Worm (Caenorhabditis elegans) whole organism, L1 larva: Measurements from ENCODE around the gene M04B2.4.
A peak's percentile ranks its signal among the peaks of the same experiment; 100 is the strongest.

ENCODE experiments used
- C04F5.9 ChIP-seq: sonication (generic microtip); optimal IDR thresholded peaks from 2 replicates; lab custom pipeline; 2016; ENCODE audit warnings: missing genetic modification characterization, missing compliant biosample characterization
- F16B12.6 ChIP-seq: fragments of 150-350 bp; optimal IDR thresholded peaks from 2 replicates; lab custom pipeline; 2014; ENCODE audit warnings: missing biosample characterization, missing genetic modification characterization
- Y116A8C.19 ChIP-seq: sonication (generic microtip); optimal IDR thresholded peaks from 2 replicates; lab custom pipeline; 2016; ENCODE audit warnings: missing compliant biosample characterization, missing genetic modification characterization, borderline replicate concordance
- aha-1 ChIP-seq: fragments of 150-350 bp; optimal IDR thresholded peaks from 2 replicates; lab custom pipeline; 2014; ENCODE audit warnings: missing biosample characterization, missing genetic modification characterization
- ceh-8 ChIP-seq: fragments of 200-800 bp; sonication (Bioruptor generic); optimal IDR thresholded peaks from 2 replicates; lab custom pipeline; 2018; ENCODE audit warnings: mild to moderate bottlenecking, missing genetic modification characterization, moderate library complexity, missing compliant biosample characterization
- ceh-88 ChIP-seq: fragments of 200-800 bp; sonication (Bioruptor generic); IDR thresholded peaks from 2 replicates; pipeline ENCODE4 v1.3.6; 2022; ENCODE audit warnings: missing genetic modification characterization, missing compliant biosample characterization
- ceh-90 ChIP-seq: sonication (generic microtip); optimal IDR thresholded peaks from 2 replicates; lab custom pipeline; 2016; ENCODE audit warnings: missing genetic modification characterization, missing compliant biosample characterization
- ces-1 ChIP-seq: fragments of 150-350 bp; optimal IDR thresholded peaks from 2 replicates; lab custom pipeline; 2014; ENCODE audit warnings: missing biosample characterization, missing genetic modification reagents, missing genetic modification characterization
- efl-1 ChIP-seq, 4 experiments: fragments of 150-350 bp; optimal IDR thresholded peaks in 3 of 4; peaks in 1 of 4; 1 replicate in 1 of 4; 2 replicates in 3 of 4; lab custom pipeline; 2014; ENCODE audit warnings: missing biosample characterization in 2 of 4, missing genetic modification characterization in 2 of 4, missing genetic modification reagents in 2 of 4
- egl-13 ChIP-seq: sonication (generic microtip); optimal IDR thresholded peaks from 2 replicates; lab custom pipeline; 2016; ENCODE audit warnings: missing genotype, missing genetic modification reagents, missing genetic modification characterization, missing compliant biosample characterization
- egl-27 ChIP-seq, 2 experiments: fragments of 150-350 bp in 1 of 2; sonication (generic microtip); optimal IDR thresholded peaks; 3 replicates each; lab custom pipeline; 2017 to 2018; ENCODE audit warnings: missing biosample characterization in 2 of 2, missing genetic modification characterization in 2 of 2, missing genetic modification reagents in 2 of 2
- elt-2 ChIP-seq: sonication (generic microtip); optimal IDR thresholded peaks from 2 replicates; lab custom pipeline; 2016; ENCODE audit warnings: missing genetic modification characterization, mild to moderate bottlenecking, inconsistent platforms, missing compliant biosample characterization, missing genetic modification reagents
- ets-5 ChIP-seq: fragments of 200-800 bp; sonication (Bioruptor generic); IDR thresholded peaks from 2 replicates; pipeline ENCODE4 v1.3.6; 2022; ENCODE audit warnings: missing genetic modification characterization, missing compliant biosample characterization
- fkh-4 ChIP-seq: sonication (generic microtip); optimal IDR thresholded peaks from 2 replicates; lab custom pipeline; 2016; ENCODE audit warnings: missing compliant biosample characterization, missing genetic modification characterization, borderline replicate concordance
- grh-1 ChIP-seq: fragments of 200-800 bp; sonication (Bioruptor generic); IDR thresholded peaks from 2 replicates; pipeline ENCODE4 v1.3.6; 2022; ENCODE audit warnings: missing genetic modification reagents, missing genetic modification characterization, missing compliant biosample characterization
- hlh-17 ChIP-seq: fragments of 200-800 bp; sonication (Bioruptor generic); optimal IDR thresholded peaks from 2 replicates; lab custom pipeline; 2018; ENCODE audit warnings: missing genetic modification characterization, mild to moderate bottlenecking, missing compliant biosample characterization, moderate library complexity, borderline replicate concordance
- hlh-4 ChIP-seq: sonication (generic microtip); optimal IDR thresholded peaks from 2 replicates; lab custom pipeline; 2016; ENCODE audit warnings: mild to moderate bottlenecking, missing genetic modification characterization, missing compliant biosample characterization
- hpl-2 ChIP-seq: fragments of 150-350 bp; optimal IDR thresholded peaks from 2 replicates; lab custom pipeline; 2014; ENCODE audit warnings: missing biosample characterization, missing genetic modification reagents, missing genetic modification characterization
- irx-1 ChIP-seq: sonication (generic microtip); optimal IDR thresholded peaks from 2 replicates; lab custom pipeline; 2016; ENCODE audit warnings: missing genetic modification characterization, missing compliant biosample characterization
- lin-14 ChIP-seq: fragments of 200-800 bp; sonication (Bioruptor generic); optimal IDR thresholded peaks from 2 replicates; lab custom pipeline; 2018; ENCODE audit warnings: mild to moderate bottlenecking, missing genetic modification characterization, moderate library complexity, missing compliant biosample characterization
- lin-15B ChIP-seq: fragments of 150-350 bp; sonication (generic microtip); optimal IDR thresholded peaks from 3 replicates; lab custom pipeline; 2014; ENCODE audit warnings: missing biosample characterization, missing genetic modification characterization
- lir-3 ChIP-seq: sonication (generic microtip); optimal IDR thresholded peaks from 2 replicates; lab custom pipeline; 2016; ENCODE audit warnings: mild to moderate bottlenecking, missing genetic modification characterization, moderate library complexity, missing compliant biosample characterization; ENCODE audit not compliant: poor library complexity
- lsy-2 ChIP-seq, 2 experiments: fragments of 150-350 bp; optimal IDR thresholded peaks; 2 replicates each; lab custom pipeline; 2014; ENCODE audit warnings: missing biosample characterization in 2 of 2, missing genetic modification characterization in 2 of 2
- mab-9 ChIP-seq: fragments of 200-800 bp; sonication (Bioruptor generic); IDR thresholded peaks from 2 replicates; pipeline ENCODE4 v1.3.6; 2022; ENCODE audit warnings: missing genetic modification reagents, missing genetic modification characterization, missing compliant biosample characterization
- mdl-1 ChIP-seq, 2 experiments: fragments of 150-350 bp; optimal IDR thresholded peaks; 2 replicates each; lab custom pipeline; 2014 to 2017; ENCODE audit warnings: missing biosample characterization in 2 of 2, missing genetic modification characterization in 2 of 2, inconsistent platforms in 1 of 2
- mep-1 ChIP-seq: fragments of 150-350 bp; optimal IDR thresholded peaks from 2 replicates; lab custom pipeline; 2014; ENCODE audit warnings: missing biosample characterization, missing genetic modification characterization
- nhr-19 ChIP-seq: fragments of 200-800 bp; sonication (Bioruptor generic); conservative IDR thresholded peaks from 2 replicates; pipeline ENCODE4 v1.3.6; 2022; ENCODE audit warnings: missing genetic modification characterization, missing compliant biosample characterization
- nhr-20 ChIP-seq: sonication (generic microtip); optimal IDR thresholded peaks from 2 replicates; lab custom pipeline; 2016; ENCODE audit warnings: mild to moderate bottlenecking, missing genetic modification characterization, missing compliant biosample characterization
- nhr-237 ChIP-seq: fragments of 150-350 bp; optimal IDR thresholded peaks from 2 replicates; lab custom pipeline; 2014; ENCODE audit warnings: missing biosample characterization, missing genetic modification characterization
- nhr-71 ChIP-seq: sonication (generic microtip); optimal IDR thresholded peaks from 2 replicates; lab custom pipeline; 2016; ENCODE audit warnings: mild to moderate bottlenecking, missing genetic modification characterization, moderate library complexity, missing compliant biosample characterization
- nhr-77 ChIP-seq: fragments of 150-350 bp; optimal IDR thresholded peaks from 2 replicates; lab custom pipeline; 2014; ENCODE audit warnings: missing biosample characterization, missing genetic modification characterization
- nhr-85 ChIP-seq: sonication (generic microtip); peaks from one replicate; lab custom pipeline; 2016; ENCODE audit warnings: missing genetic modification characterization, inconsistent platforms, missing compliant biosample characterization
- nhr-90 ChIP-seq: sonication (generic microtip); optimal IDR thresholded peaks from 2 replicates; lab custom pipeline; 2016; ENCODE audit warnings: mild to moderate bottlenecking, missing genetic modification characterization, missing compliant biosample characterization; ENCODE audit not compliant: poor library complexity
- pag-3 ChIP-seq: sonication (generic microtip); optimal IDR thresholded peaks from 2 replicates; lab custom pipeline; 2017; ENCODE audit warnings: missing genetic modification characterization, mild to moderate bottlenecking, missing compliant biosample characterization, antibody characterized with exemption, borderline replicate concordance; ENCODE audit not compliant: insufficient read depth
- pqm-1 ChIP-seq: sonication (generic microtip); optimal IDR thresholded peaks from 3 replicates; lab custom pipeline; 2017; ENCODE audit warnings: missing biosample characterization, missing genetic modification characterization
- rnt-1 ChIP-seq: sonication (generic microtip); optimal IDR thresholded peaks from 2 replicates; lab custom pipeline; 2016; ENCODE audit warnings: mild to moderate bottlenecking, missing genetic modification characterization, moderate library complexity, missing compliant biosample characterization
- skn-1 ChIP-seq: fragments of 150-350 bp; optimal IDR thresholded peaks from 2 replicates; lab custom pipeline; 2014; ENCODE audit warnings: missing biosample characterization, missing genetic modification characterization
- sox-4 ChIP-seq: sonication (generic microtip); optimal IDR thresholded peaks from 2 replicates; lab custom pipeline; 2016; ENCODE audit warnings: missing genetic modification characterization, missing compliant biosample characterization
- sptf-1 ChIP-seq: fragments of 150-350 bp; optimal IDR thresholded peaks from 2 replicates; lab custom pipeline; 2014; ENCODE audit warnings: missing biosample characterization, missing genetic modification characterization
- sup-37 ChIP-seq: fragments of 200-800 bp; sonication (Bioruptor generic); optimal IDR thresholded peaks from 2 replicates; lab custom pipeline; 2018; ENCODE audit warnings: mild to moderate bottlenecking, missing genetic modification characterization, missing compliant biosample characterization
- tlp-1 ChIP-seq: fragments of 150-350 bp; optimal IDR thresholded peaks from 2 replicates; lab custom pipeline; 2014; ENCODE audit warnings: missing biosample characterization, missing genetic modification characterization
- unc-30 ChIP-seq: sonication (generic microtip); optimal IDR thresholded peaks from 2 replicates; lab custom pipeline; 2017; ENCODE audit warnings: missing biosample characterization, missing genetic modification characterization
- unc-62 ChIP-seq: fragments of 150-350 bp; optimal IDR thresholded peaks from 2 replicates; lab custom pipeline; 2014; ENCODE audit warnings: missing biosample characterization, missing genetic modification reagents, missing genetic modification characterization
- unc-86 ChIP-seq: sonication (generic microtip); optimal IDR thresholded peaks from 2 replicates; lab custom pipeline; 2016; ENCODE audit warnings: missing genetic modification characterization, missing compliant biosample characterization
- zag-1 ChIP-seq: fragments of 150-350 bp; optimal IDR thresholded peaks from 2 replicates; lab custom pipeline; 2014; ENCODE audit warnings: missing biosample characterization, missing genetic modification characterization
- zip-4 ChIP-seq: fragments of 200-800 bp; sonication (Bioruptor generic); optimal IDR thresholded peaks from 2 replicates; lab custom pipeline; 2018; ENCODE audit warnings: mild to moderate bottlenecking, missing genetic modification characterization, moderate library complexity, missing compliant biosample characterization
- ztf-11 ChIP-seq, 2 experiments: sonication (generic microtip); optimal IDR thresholded peaks; 2 replicates each; lab custom pipeline; 2016 to 2017; ENCODE audit warnings: missing genetic modification characterization in 2 of 2, missing biosample characterization in 1 of 2, missing compliant biosample characterization in 1 of 2

Gene M04B2.4

DNA sequence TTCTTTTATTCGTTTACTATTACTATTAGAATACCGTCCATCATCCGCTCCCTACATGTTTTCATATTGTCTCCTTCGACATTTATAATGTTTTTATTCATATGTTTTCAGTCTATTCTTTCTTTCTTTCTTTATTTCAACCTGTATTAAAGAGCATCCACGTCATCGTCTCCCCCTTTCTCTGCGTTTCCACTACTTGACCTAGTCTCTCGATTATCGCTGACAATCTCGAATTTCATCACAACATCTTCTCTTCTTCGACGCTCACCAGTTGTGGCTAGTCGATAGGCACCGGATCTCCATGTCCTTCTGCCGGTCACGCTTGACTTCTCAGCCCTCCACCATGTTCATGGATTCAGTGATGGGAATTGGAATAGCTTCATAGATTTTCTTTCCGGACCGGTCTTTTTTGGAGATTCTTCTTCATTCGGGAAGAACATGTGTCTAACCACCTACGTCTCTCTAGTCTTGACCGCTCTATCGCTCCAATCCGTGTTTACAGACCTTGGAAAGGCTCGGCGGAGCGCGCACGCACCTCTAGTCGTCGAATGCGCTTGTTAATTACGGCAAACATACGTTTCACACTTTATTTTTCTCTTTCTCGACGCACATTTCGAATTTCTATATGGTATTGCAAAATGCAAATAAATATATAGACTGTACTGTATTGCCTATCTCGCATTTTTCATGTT lies 47.6 kb upstream of the M04B2.4 start:
- TF ChIP-seq nhr-85 (peak; percentile 16), efl-1 (optimal IDR thresholded peaks at IDR 0.05; lab: Kevin White, UChicago) (no peak), efl-1 (GFP tag; optimal IDR thresholded peaks at IDR 0.05 in 1 of 2; lab: Kevin White, UChicago) (peak in 1 of 2 experiments; percentile 85), aha-1 (tag; lab: Kevin White, UChicago) (no peak)

DNA sequence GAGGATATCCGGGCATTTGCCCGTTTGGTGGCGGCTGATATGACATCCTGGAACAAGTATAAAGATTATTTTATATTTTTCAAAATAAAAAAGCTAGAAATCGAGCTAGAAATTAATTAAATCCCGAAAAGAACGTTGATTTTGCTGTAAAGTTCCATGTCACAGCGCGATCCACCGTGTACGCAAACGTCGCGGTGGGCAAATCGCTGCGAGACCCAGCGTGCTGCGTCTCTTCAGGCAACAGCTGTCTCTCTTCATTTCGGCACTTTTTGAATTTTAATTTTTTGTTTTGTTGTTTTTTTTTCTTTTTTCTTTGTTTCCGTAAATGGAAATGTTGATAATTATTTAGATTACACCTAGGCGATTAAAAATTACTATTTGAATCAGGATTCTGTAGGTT lies 45.3 kb upstream of the M04B2.4 start, which contains the start of gene sec-24.1:
sec-24.1 (minus strand) TSS at position 49 of the 400 bp plus-strand sequence.
- peak; percentile 75 for TF ChIP-seq egl-13 (tag; lab: Kevin White, UChicago)
- TF ChIP-seq mdl-1 (tag; optimal IDR thresholded peaks at IDR 0.05; lab: Kevin White, UChicago), result peak in 1 of 2 experiments; percentile 83
- TF ChIP-seq unc-62, result no peak
- no peak for TF ChIP-seq tlp-1 (tag; lab: Kevin White, UChicago)
- peak; percentile 60 for TF ChIP-seq elt-2 (tag; lab: Kevin White, UChicago)
- peak; percentile 79 for TF ChIP-seq irx-1
- TF ChIP-seq ceh-8 (GFP tag; lab: Kevin White, UChicago), result peak; percentile 69
- TF ChIP-seq ztf-11 (tag; optimal IDR thresholded peaks at IDR 0.05; lab: Kevin White, UChicago), result peak in 1 of 2 experiments; percentile 65
- no peak for TF ChIP-seq pqm-1
- TF ChIP-seq nhr-20, result peak; percentile 93
- TF ChIP-seq sox-4 (tag; lab: Kevin White, UChicago), result peak; percentile 79
- TF ChIP-seq efl-1 (optimal IDR thresholded peaks at IDR 0.05; lab: Kevin White, UChicago), result peak; percentile 93 to 97
- TF ChIP-seq efl-1 (GFP tag; optimal IDR thresholded peaks at IDR 0.05 in 1 of 2; lab: Kevin White, UChicago), result peak; percentile 91 to 100
- TF ChIP-seq fkh-4 (tag; lab: Kevin White, UChicago), result peak; percentile 55
- TF ChIP-seq mep-1 (tag; lab: Kevin White, UChicago), result peak; percentile 87
- TF ChIP-seq skn-1 (tag; lab: Kevin White, UChicago), result peak; percentile 88
- TF ChIP-seq rnt-1 (tag; lab: Kevin White, UChicago), result peak; percentile 95
- TF ChIP-seq zag-1 (tag; lab: Kevin White, UChicago), result no peak
- TF ChIP-seq hlh-4 (tag; lab: Kevin White, UChicago), result no peak
- peak; percentile 31 for TF ChIP-seq hpl-2 (GFP tag; lab: Kevin White, UChicago)
- peak; percentile 85 for TF ChIP-seq sup-37 (GFP tag; lab: Kevin White, UChicago)
- TF ChIP-seq lin-14 (GFP tag; lab: Kevin White, UChicago), result peak; percentile 93
- TF ChIP-seq mab-9 (GFP tag; lab: Robert Waterston, UW), result peak; percentile 29; the same call in 1 of the 2 replicates
- peak; percentile 79 for TF ChIP-seq lir-3 (tag; lab: Kevin White, UChicago)
- TF ChIP-seq nhr-77 (tag; lab: Kevin White, UChicago), result peak; percentile 26
- TF ChIP-seq lsy-2 (tag; optimal IDR thresholded peaks at IDR 0.05; lab: Kevin White, UChicago), result peak; percentile 99
- TF ChIP-seq F16B12.6 (tag; lab: Kevin White, UChicago), result peak; percentile 60
- TF ChIP-seq lin-15B, result peak; percentile 69
- TF ChIP-seq nhr-71 (tag; lab: Kevin White, UChicago), result peak; percentile 96
- peak; percentile 79 for TF ChIP-seq zip-4
- TF ChIP-seq ces-1, result no peak
- TF ChIP-seq C04F5.9, result peak; percentile 99
- TF ChIP-seq aha-1 (tag; lab: Kevin White, UChicago), result peak; percentile 52
- TF ChIP-seq ceh-88, result peak; percentile 42; the same call in 1 of the 2 replicates
- TF ChIP-seq grh-1 (GFP tag; lab: Robert Waterston, UW), result peak; percentile 87
- TF ChIP-seq nhr-19 (GFP tag; lab: Robert Waterston, UW), result peak; percentile 93
- no peak for TF ChIP-seq hlh-17 (GFP tag; lab: Kevin White, UChicago)
- TF ChIP-seq nhr-90 (tag; lab: Kevin White, UChicago), result peak; percentile 92
- peak; percentile 95 for TF ChIP-seq nhr-85
- peak; percentile 40 for TF ChIP-seq nhr-237
- no peak for TF ChIP-seq egl-27 (tag; optimal IDR thresholded peaks at IDR 0.05; lab: Kevin White, UChicago)
- TF ChIP-seq Y116A8C.19 (tag; lab: Kevin White, UChicago), result no peak
- no peak for TF ChIP-seq pag-3
- TF ChIP-seq unc-30, result no peak
- TF ChIP-seq sptf-1 (tag; lab: Kevin White, UChicago), result no peak
- TF ChIP-seq ets-5 (GFP tag; lab: Robert Waterston, UW), result no peak
- peak; percentile 88 for TF ChIP-seq unc-86 (tag; lab: Kevin White, UChicago)
- no peak for TF ChIP-seq ceh-90 (tag; lab: Kevin White, UChicago)
